Fruit fly (Drosophila melanogaster): ENCODE results near the gene mtgo.

The mtgo gene

dm6 chr2L:16601515-16602026, 56.8 kb downstream of the mtgo start (continued):
- TF ChIP-seq Nf-YB (GFP tag; optimal IDR thresholded peaks at IDR 0.05) (peak; percentile 66), CG13624 (GFP tag; optimal IDR thresholded peaks at IDR 0.05) (peak; percentile 32), CG30431 (GFP tag; optimal IDR thresholded peaks at IDR 0.05) (no peak), sens-2 (GFP tag; IDR thresholded peaks at IDR 0.05) (no peak), Kr (GFP tag; optimal IDR thresholded peaks at IDR 0.05) (no peak), CG17802 (tag; optimal IDR thresholded peaks at IDR 0.05) (no peak), caup (GFP tag; optimal IDR thresholded peaks at IDR 0.05; ENCODE audit: severe bottlenecking) (peak; percentile 20), twi (tag; optimal IDR thresholded peaks at IDR 0.05) (peak; percentile 9), CG6689 (GFP tag; IDR thresholded peaks at IDR 0.05) (no peak), CG15269 (tag; optimal IDR thresholded peaks at IDR 0.05) (peak; percentile 11), CG4617 (GFP tag; optimal IDR thresholded peaks at IDR 0.05; ENCODE audit: borderline replicate concordance) (no peak), Trl (optimal IDR thresholded peaks at IDR 0.05) (peak; percentile 90 to 95), Trl (GFP tag; optimal IDR thresholded peaks at IDR 0.05) (no peak), Side (GFP tag; optimal IDR thresholded peaks at IDR 0.05) (peak; percentile 17), CG1024 (GFP tag; IDR thresholded peaks at IDR 0.05) (peak; percentile 13; the same call in 1 of the 2 replicates), Neu2 (GFP tag; optimal IDR thresholded peaks at IDR 0.05; ENCODE audit: borderline replicate concordance) (no peak), CG7357 (GFP tag; IDR thresholded peaks at IDR 0.05) (no peak), p53 (GFP tag; optimal IDR thresholded peaks at IDR 0.05) (peak; percentile 14), Ets65A (GFP tag) (no peak), CG9609 (GFP tag; optimal IDR thresholded peaks at IDR 0.05) (no peak), ewg (GFP tag; optimal IDR thresholded peaks at IDR 0.05) (no peak), disco-r (GFP tag; optimal IDR thresholded peaks at IDR 0.05) (no peak), CG17361 (GFP tag; IDR thresholded peaks at IDR 0.05) (no peak), kni (GFP tag; optimal IDR thresholded peaks at IDR 0.05) (peak; percentile 96), gcm2 (GFP tag; optimal IDR thresholded peaks at IDR 0.05) (no peak), chn (GFP tag; optimal IDR thresholded peaks at IDR 0.05) (no peak), CG10321 (GFP tag; IDR thresholded peaks at IDR 0.05) (no peak), CG13123 (GFP tag; optimal IDR thresholded peaks at IDR 0.05) (no peak), Hr3 (GFP tag; optimal IDR thresholded peaks at IDR 0.05) (no peak), Poxn (GFP tag; IDR thresholded peaks at IDR 0.05) (no peak), lola (GFP tag; optimal IDR thresholded peaks at IDR 0.05) (no peak)

dm6 chr2L:16602305-16602704, 57.5 kb downstream of the mtgo start:
- no peak for TF ChIP-seq D (optimal IDR thresholded peaks at IDR 0.05)
- TF ChIP-seq D (GFP tag; optimal IDR thresholded peaks at IDR 0.05), result no peak
- peak; percentile 19 for TF ChIP-seq CG15696 (tag; optimal IDR thresholded peaks at IDR 0.05)
- TF ChIP-seq ap (GFP tag; IDR thresholded peaks at IDR 0.05), result 0 out of 2 replicates have a peak, but pooled peaks have one; percentile 16
- 0 out of 3 replicates have a peak, but pooled peaks have one; percentile 20 for TF ChIP-seq zfh1 (GFP tag; IDR thresholded peaks at IDR 0.05)
- peak; percentile 26 for TF ChIP-seq Sox102F (GFP tag; optimal IDR thresholded peaks at IDR 0.05)
- TF ChIP-seq NC2β (GFP tag; optimal IDR thresholded peaks at IDR 0.05), result no peak
- no peak for TF ChIP-seq CG32767 (GFP tag; IDR thresholded peaks at IDR 0.05)
- TF ChIP-seq gro (GFP tag; optimal IDR thresholded peaks at IDR 0.05), result no peak
- TF ChIP-seq CG17361 (GFP tag; IDR thresholded peaks at IDR 0.05), result peak; percentile 54; the same call in 2 of the 3 replicates
- TF ChIP-seq danr (GFP tag; IDR thresholded peaks at IDR 0.05), result 0 out of 2 replicates have a peak, but pooled peaks have one; percentile 5
- TF ChIP-seq p53 (GFP tag; optimal IDR thresholded peaks at IDR 0.05), result no peak
- TF ChIP-seq nerfin-2 (GFP tag; IDR thresholded peaks at IDR 0.05; ENCODE audit: partially characterized antibody), result no peak
- TF ChIP-seq CG17359 (tag; optimal IDR thresholded peaks at IDR 0.05), result peak; percentile 43
- no peak for TF ChIP-seq ro (GFP tag; IDR thresholded peaks at IDR 0.05)
- TF ChIP-seq phol (tag; optimal IDR thresholded peaks at IDR 0.05), result peak; percentile 32
- no peak for TF ChIP-seq CG1647 (GFP tag; optimal IDR thresholded peaks at IDR 0.05)
- TF ChIP-seq Xrp1 (GFP tag; IDR thresholded peaks at IDR 0.05), result peak; percentile 34; the same call in 1 of the 2 replicates
- peak; percentile 70; the same call in 2 of the 3 replicates for TF ChIP-seq CG2199 (GFP tag; IDR thresholded peaks at IDR 0.05)
- TF ChIP-seq cad (GFP tag; optimal IDR thresholded peaks at IDR 0.05), result no peak
- no peak for TF ChIP-seq Trl (optimal IDR thresholded peaks at IDR 0.05)
- no peak for TF ChIP-seq Trl (GFP tag; optimal IDR thresholded peaks at IDR 0.05)
- peak; percentile 3 for TF ChIP-seq Med (GFP tag)
- TF ChIP-seq Drgx (GFP tag; IDR thresholded peaks at IDR 0.05), result peak; percentile 20; the same call in 1 of the 2 replicates
- no peak for TF ChIP-seq CG6854 (GFP tag; optimal IDR thresholded peaks at IDR 0.05)

Measured in whole organism, embryonic.